Worm (Caenorhabditis elegans): Measurements from ENCODE around the gene gei-8.

Gene gei-8

DNA sequence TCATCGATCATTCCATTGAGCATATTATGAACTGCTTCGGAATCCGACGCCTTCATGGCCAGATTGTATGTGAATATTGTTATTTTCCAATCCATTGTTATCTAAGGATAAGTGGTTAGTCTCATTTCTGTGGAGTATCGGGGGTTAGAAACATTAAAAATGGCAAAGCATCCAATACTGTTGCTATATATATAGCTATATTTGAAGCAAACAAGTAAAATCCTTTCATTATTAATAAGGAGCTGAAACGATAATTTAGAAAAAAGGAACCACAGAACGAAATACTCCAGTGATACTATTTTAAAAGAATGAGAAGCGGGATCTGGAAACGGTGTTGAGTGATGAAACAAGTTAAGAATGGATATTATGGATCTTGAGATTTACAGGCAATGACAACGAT, 40.2 kb upstream of the gei-8 start, which contains the start of gene inpp-5K:
Gene inpp-5K, minus strand, starts transcription at position 101 of the 400 bp plus-strand sequence.
- TF ChIP-seq aly-2 (tag; optimal IDR thresholded peaks at IDR 0.05): peak; percentile 33
- no peak for TF ChIP-seq mef-2 (tag; optimal IDR thresholded peaks at IDR 0.05)

DNA sequence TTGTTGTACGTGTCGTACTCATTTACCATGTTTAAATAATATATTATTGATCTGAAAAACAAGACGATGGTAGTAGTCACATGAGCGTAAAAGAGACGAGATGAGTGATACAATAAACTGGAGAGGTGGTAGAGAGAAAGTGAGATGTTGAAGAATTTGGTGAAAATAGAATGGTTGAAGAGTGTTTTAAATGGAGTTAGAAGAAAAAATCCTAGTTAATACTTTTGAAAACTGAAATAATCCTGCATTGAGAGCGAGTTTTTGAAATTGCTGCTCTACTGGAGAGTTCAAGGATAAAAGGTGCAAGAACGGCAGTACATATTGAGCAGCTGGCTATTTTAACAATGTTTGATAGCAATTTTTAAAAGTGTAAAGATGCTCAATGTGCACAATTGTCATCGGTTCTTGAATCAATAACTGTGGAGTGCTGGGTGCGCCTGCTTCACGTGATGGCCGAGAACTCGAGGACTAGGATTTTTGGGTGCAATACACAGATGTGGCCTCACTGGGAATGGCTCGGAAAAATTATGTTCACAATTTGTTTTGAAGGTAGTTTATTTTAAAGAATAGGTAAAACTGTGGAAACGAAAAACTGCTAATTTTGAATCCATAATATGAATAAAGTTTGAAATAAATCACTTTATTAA, 37.2 kb upstream of the gei-8 start, which contains the start of gene atg-13:
Gene atg-13, minus strand, starts transcription at position 51 of the 647 bp plus-strand sequence.
- peak in 1 of 2 experiments; percentile 8 for TF ChIP-seq efl-1 (optimal IDR thresholded peaks at IDR 0.05)
- TF ChIP-seq efl-1 (GFP tag; optimal IDR thresholded peaks at IDR 0.05 in 1 of 2): peak; percentile 6 to 73
- peak; percentile 56 for TF ChIP-seq nhr-71 (tag; optimal IDR thresholded peaks at IDR 0.05)
- TF ChIP-seq rnt-1 (tag; optimal IDR thresholded peaks at IDR 0.05): peak; percentile 2
- TF ChIP-seq nhr-19 (GFP tag; conservative IDR thresholded peaks at IDR 0.05): 0 out of 2 replicates have a peak, but pooled peaks have one; percentile 7
- peak; percentile 48 for TF ChIP-seq mep-1 (tag; optimal IDR thresholded peaks at IDR 0.05)
- peak in 1 of 2 experiments; percentile 18 for TF ChIP-seq lin-35 (GFP tag; optimal IDR thresholded peaks at IDR 0.05)
- peak in 1 of 2 experiments; percentile 51 for TF ChIP-seq mdl-1 (tag; optimal IDR thresholded peaks at IDR 0.05)
- peak; percentile 17 for TF ChIP-seq snu-23 (GFP tag; optimal IDR thresholded peaks at IDR 0.05)
- TF ChIP-seq lin-15B (tag; optimal IDR thresholded peaks at IDR 0.05): no peak
- TF ChIP-seq dpl-1 (GFP tag; optimal IDR thresholded peaks at IDR 0.05): peak in 1 of 3 experiments; percentile 15
- TF ChIP-seq sox-4 (tag; optimal IDR thresholded peaks at IDR 0.05): no peak
- TF ChIP-seq unc-30 (tag; optimal IDR thresholded peaks at IDR 0.05): no peak
- TF ChIP-seq blmp-1 (tag; optimal IDR thresholded peaks at IDR 0.05): peak; percentile 23
- peak; percentile 44 for TF ChIP-seq lin-14 (GFP tag; optimal IDR thresholded peaks at IDR 0.05)

DNA sequence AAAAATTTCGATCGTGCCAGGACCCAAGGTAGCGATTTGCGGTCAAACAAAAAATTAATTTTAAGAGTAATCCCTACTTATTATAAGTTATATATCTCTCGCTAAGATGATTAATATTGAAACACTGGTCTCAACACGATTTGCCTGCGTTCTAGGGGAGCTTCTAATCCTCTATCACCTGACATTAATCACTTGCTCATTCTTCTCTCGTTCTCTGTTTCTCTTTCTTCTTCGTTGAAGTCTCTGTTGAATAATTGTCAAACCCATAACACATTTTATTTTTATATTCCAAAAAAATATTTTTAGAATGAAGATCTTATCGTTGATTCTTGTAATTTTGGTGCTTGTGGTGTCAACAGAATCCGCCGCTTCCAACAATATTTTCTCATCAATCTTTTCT, 34.1 kb upstream of the gei-8 start, which contains the start of gene D2007.1:
Gene D2007.1, plus strand, starts transcription at position 301 of the 400 bp plus-strand sequence.
- TF ChIP-seq pqm-1 (tag; optimal IDR thresholded peaks at IDR 0.05): no peak
- no peak for TF ChIP-seq ceh-90 (tag; optimal IDR thresholded peaks at IDR 0.05)
- TF ChIP-seq nhr-76 (tag; optimal IDR thresholded peaks at IDR 0.05): no peak
- TF ChIP-seq lir-3 (tag; optimal IDR thresholded peaks at IDR 0.05; ENCODE audit: poor library complexity): peak; percentile 11
- no peak for TF ChIP-seq ztf-4 (tag; optimal IDR thresholded peaks at IDR 0.05)
- TF ChIP-seq ces-1 (GFP tag; optimal IDR thresholded peaks at IDR 0.05): no peak
- TF ChIP-seq nhr-71 (tag; optimal IDR thresholded peaks at IDR 0.05): peak; percentile 28
- TF ChIP-seq hpl-2 (GFP tag; optimal IDR thresholded peaks at IDR 0.05): no peak
- TF ChIP-seq sox-4 (tag; optimal IDR thresholded peaks at IDR 0.05): no peak
- no peak for TF ChIP-seq tbx-2 (tag; optimal IDR thresholded peaks at IDR 0.05)
- TF ChIP-seq swsn-7 (tag; optimal IDR thresholded peaks at IDR 0.05): no peak
- TF ChIP-seq fos-1 (tag; optimal IDR thresholded peaks at IDR 0.05): no peak
- TF ChIP-seq rnt-1 (tag; optimal IDR thresholded peaks at IDR 0.05): no peak
- TF ChIP-seq nhr-12 (tag; optimal IDR thresholded peaks at IDR 0.05): no peak
- no peak for TF ChIP-seq lin-14 (GFP tag; optimal IDR thresholded peaks at IDR 0.05)
- no peak for TF ChIP-seq efl-1 (optimal IDR thresholded peaks at IDR 0.05)
- no peak for TF ChIP-seq efl-1 (GFP tag; optimal IDR thresholded peaks at IDR 0.05 in 1 of 2)
- no peak for TF ChIP-seq Y116A8C.19 (tag; optimal IDR thresholded peaks at IDR 0.05; ENCODE audit: borderline replicate concordance)
- peak; percentile 78 for TF ChIP-seq dsc-1 (tag; optimal IDR thresholded peaks at IDR 0.05)
- no peak for TF ChIP-seq unc-86 (tag; optimal IDR thresholded peaks at IDR 0.05)
- peak in 1 of 2 experiments; percentile 28 for TF ChIP-seq lsy-2 (tag; optimal IDR thresholded peaks at IDR 0.05)

DNA sequence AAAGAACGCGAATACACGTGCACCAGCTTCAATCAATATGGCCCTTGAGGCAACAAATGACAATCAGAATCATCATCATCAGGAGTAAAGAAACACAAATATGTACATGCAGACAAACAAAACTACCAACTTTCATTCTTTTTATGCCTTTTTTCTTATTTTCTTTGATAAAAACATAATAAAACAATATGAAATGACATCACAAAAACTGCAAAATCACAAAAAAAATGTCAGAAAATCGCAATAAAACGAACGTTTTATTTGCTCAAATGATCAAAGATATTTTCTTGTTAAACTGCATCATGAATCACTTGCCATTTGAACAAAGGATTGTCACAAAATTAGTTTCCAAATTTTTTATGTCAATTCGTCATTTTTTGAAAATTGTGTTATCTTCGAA, 33.4 kb upstream of the gei-8 start:
- no peak for TF ChIP-seq elt-2 (tag; optimal IDR thresholded peaks at IDR 0.05)
- no peak for TF ChIP-seq nhr-90 (tag; optimal IDR thresholded peaks at IDR 0.05; ENCODE audit: poor library complexity)
- no peak for TF ChIP-seq lin-35 (GFP tag; optimal IDR thresholded peaks at IDR 0.05)
- no peak for TF ChIP-seq efl-3 (GFP tag; optimal IDR thresholded peaks at IDR 0.05)
- no peak for TF ChIP-seq isw-1 (GFP tag; IDR thresholded peaks at IDR 0.05)
- TF ChIP-seq irx-1 (tag; optimal IDR thresholded peaks at IDR 0.05): no peak
- TF ChIP-seq unc-86 (tag; optimal IDR thresholded peaks at IDR 0.05): no peak
- no peak for TF ChIP-seq lin-14 (GFP tag; optimal IDR thresholded peaks at IDR 0.05)
- TF ChIP-seq ceh-90 (tag; optimal IDR thresholded peaks at IDR 0.05): no peak
- no peak for TF ChIP-seq pqm-1 (tag; optimal IDR thresholded peaks at IDR 0.05)
- no peak for TF ChIP-seq blmp-1 (tag; optimal IDR thresholded peaks at IDR 0.05)
- no peak for TF ChIP-seq nhr-76 (tag; optimal IDR thresholded peaks at IDR 0.05)
- no peak for TF ChIP-seq lin-15B (tag; optimal IDR thresholded peaks at IDR 0.05)
- no peak for TF ChIP-seq hpl-2 (GFP tag; optimal IDR thresholded peaks at IDR 0.05)

Data from whole organism, L1 larva.